Fruit fly (Drosophila melanogaster): ENCODE results near the gene CG17292.

- TF ChIP-seq Rel (GFP tag; optimal IDR thresholded peaks at IDR 0.05) = no peak
- no peak for TF ChIP-seq Rel (tag; optimal IDR thresholded peaks at IDR 0.05)
- no peak for TF ChIP-seq Hr83 (GFP tag; optimal IDR thresholded peaks at IDR 0.05; ENCODE audit: poor library complexity, severe bottlenecking)
- TF ChIP-seq psq (GFP tag; optimal IDR thresholded peaks at IDR 0.05) = no peak
- TF ChIP-seq dl (GFP tag; optimal IDR thresholded peaks at IDR 0.05; ENCODE audit: insufficient read depth in 1 of 2, partially characterized antibody in 2 of 2) = no peak
- TF ChIP-seq OdsH (GFP tag; optimal IDR thresholded peaks at IDR 0.05) = no peak
- TF ChIP-seq Mio (GFP tag; optimal IDR thresholded peaks at IDR 0.05) = no peak
- no peak for TF ChIP-seq rgr (GFP tag; optimal IDR thresholded peaks at IDR 0.05)
- TF ChIP-seq Vsx2 (GFP tag; optimal IDR thresholded peaks at IDR 0.05; ENCODE audit: partially characterized antibody) = no peak
- TF ChIP-seq Dfd (GFP tag; optimal IDR thresholded peaks at IDR 0.05) = no peak
- TF ChIP-seq woc (GFP tag; optimal IDR thresholded peaks at IDR 0.05) = no peak
These were observed 25.9 kb downstream of the CG17292 start, which contains the start of the genes Peritrophin-15a and CG13385 for dm6 chr2L:8395996-8396699.
